Worm (Caenorhabditis elegans) whole organism, L2 larva: ENCODE results near the gene cyp-33C4.

Experiments used
- ceh-16 ChIP-seq: fragments of 150-350 bp; optimal IDR thresholded peaks from 2 replicates; lab custom pipeline; 2014; ENCODE audit warnings: missing biosample characterization, missing genetic modification characterization
- elt-3 ChIP-seq: sonication (generic microtip); optimal IDR thresholded peaks from 2 replicates; lab custom pipeline; 2017; ENCODE audit warnings: missing biosample characterization, missing genetic modification characterization
- lin-39 ChIP-seq: fragments of 150-350 bp; optimal IDR thresholded peaks from 2 replicates; lab custom pipeline; 2014; ENCODE audit warnings: missing biosample characterization, missing genetic modification reagents, missing genetic modification characterization
- nhr-6 ChIP-seq: fragments of 150-350 bp; optimal IDR thresholded peaks from 2 replicates; lab custom pipeline; 2014; ENCODE audit warnings: missing biosample characterization, missing genetic modification characterization
- unc-39 ChIP-seq: fragments of 150-350 bp; optimal IDR thresholded peaks from 2 replicates; lab custom pipeline; 2014; ENCODE audit warnings: missing biosample characterization, missing genetic modification characterization
- unc-62 ChIP-seq: fragments of 150-350 bp; optimal IDR thresholded peaks from 2 replicates; lab custom pipeline; 2014; ENCODE audit warnings: missing biosample characterization, missing genetic modification reagents, missing genetic modification characterization

DNA sequence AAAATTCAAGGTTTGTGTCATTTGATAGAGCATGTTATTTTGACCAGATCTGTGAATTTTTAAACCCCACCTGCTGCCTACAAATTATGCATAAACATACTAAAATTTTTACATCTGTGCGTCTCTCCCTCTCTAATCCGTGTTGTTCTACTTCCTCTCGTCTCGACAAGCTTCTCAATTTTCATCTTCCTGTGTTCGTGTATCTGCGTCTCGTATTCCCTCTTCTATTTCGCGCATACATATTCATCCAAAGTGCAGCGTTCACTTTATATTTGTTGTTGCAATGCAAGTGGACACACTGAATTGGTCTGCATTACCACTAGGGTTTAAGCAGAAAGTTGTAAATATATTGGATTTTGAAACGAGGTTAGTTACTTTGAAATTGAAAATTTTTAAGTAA, 42.6 kb downstream of the cyp-33C4 start, which contains the start of gene fbxa-137:
- TF ChIP-seq nhr-6 (tag; lab: Kevin White, UChicago) (no peak), lin-39 (tag; lab: Kevin White, UChicago) (no peak), elt-3 (tag; lab: Kevin White, UChicago) (no peak), unc-62 (GFP tag; lab: Kevin White, UChicago) (no peak), unc-39 (no peak), ceh-16 (no peak)
